Fruit fly (Drosophila melanogaster) whole organism, embryonic: ENCODE results near the gene chb.

Source experiments
- ATbp ChIP-seq: fragments of 200-800 bp; sonication (Bioruptor generic); optimal IDR thresholded peaks from 2 replicates; lab custom pipeline; 2017; ENCODE audit warnings: missing biosample characterization, mild to moderate bottlenecking, missing genetic modification characterization, missing genetic modification reagents
- Aef1 ChIP-seq: fragments of 200-800 bp; sonication (Bioruptor generic); IDR thresholded peaks from 3 replicates; pipeline ENCODE4 v1.3.6; 2022; ENCODE audit warnings: missing biosample characterization, missing genetic modification characterization
- Bteb2 ChIP-seq: fragments of 200-800 bp; sonication (Bioruptor generic); optimal IDR thresholded peaks from 2 replicates; lab custom pipeline; 2016; ENCODE audit warnings: missing biosample characterization, missing genetic modification characterization
- CG11504 ChIP-seq: fragments of 200-800 bp; sonication (Bioruptor generic); optimal IDR thresholded peaks from 3 replicates; lab custom pipeline; 2019; ENCODE audit warnings: missing biosample characterization, mild to moderate bottlenecking, missing genetic modification characterization, moderate library complexity
- CG13624 ChIP-seq: fragments of 200-800 bp; sonication (Bioruptor generic); optimal IDR thresholded peaks from 2 replicates; lab custom pipeline; 2016; ENCODE audit warnings: missing biosample characterization, missing genetic modification characterization
- CG30403 ChIP-seq: fragments of 200-800 bp; sonication (Bioruptor generic); optimal IDR thresholded peaks from 3 replicates; lab custom pipeline; 2016; ENCODE audit warnings: missing biosample characterization, missing genetic modification characterization
- CG30431 ChIP-seq: fragments of 200-800 bp; sonication (Bioruptor generic); optimal IDR thresholded peaks from 2 replicates; lab custom pipeline; 2017; ENCODE audit warnings: missing biosample characterization, missing genetic modification characterization
- CG31365 ChIP-seq: fragments of 200-800 bp; sonication (Bioruptor generic); optimal IDR thresholded peaks from 2 replicates; lab custom pipeline; 2018; ENCODE audit warnings: missing biosample characterization, mild to moderate bottlenecking, missing genetic modification characterization
- CG31388 ChIP-seq: fragments of 200-800 bp; sonication (Bioruptor generic); optimal IDR thresholded peaks from 2 replicates; lab custom pipeline; 2016; ENCODE audit warnings: missing biosample characterization, missing genetic modification characterization
- CG31441 ChIP-seq: fragments of 200-800 bp; sonication (Bioruptor generic); IDR thresholded peaks from 2 replicates; pipeline ENCODE4 v1.3.6; 2022; ENCODE audit warnings: missing biosample characterization, missing genetic modification characterization
- CG4730 ChIP-seq: fragments of 200-800 bp; sonication (Bioruptor generic); IDR thresholded peaks from 2 replicates; pipeline ENCODE4 v1.3.6; 2022; ENCODE audit warnings: missing biosample characterization, missing genetic modification characterization
- CG5180 ChIP-seq: fragments of 200-800 bp; sonication (Bioruptor generic); optimal IDR thresholded peaks from 3 replicates; lab custom pipeline; 2017; ENCODE audit warnings: missing biosample characterization, missing genetic modification characterization, mild to moderate bottlenecking, moderate library complexity, missing genetic modification reagents
- CG5245 ChIP-seq: fragments of 200-800 bp; sonication (Bioruptor generic); optimal IDR thresholded peaks from 3 replicates; lab custom pipeline; 2016; ENCODE audit warnings: missing biosample characterization, missing genetic modification characterization
- CG7271 ChIP-seq: fragments of 200-800 bp; sonication (Bioruptor generic); optimal IDR thresholded peaks from 2 replicates; lab custom pipeline; 2018; ENCODE audit warnings: missing biosample characterization, mild to moderate bottlenecking, missing genetic modification characterization, moderate library complexity
- CG8478 ChIP-seq: fragments of >200 bp; optimal IDR thresholded peaks from 2 replicates; lab custom pipeline; 2018
- CG8765 ChIP-seq: fragments of 200-800 bp; sonication (Bioruptor generic); IDR thresholded peaks from 2 replicates; pipeline ENCODE4 v1.3.6; 2022; ENCODE audit warnings: missing biosample characterization, missing genetic modification characterization
- Camta ChIP-seq: fragments of 200-800 bp; sonication (Bioruptor generic); optimal IDR thresholded peaks from 2 replicates; lab custom pipeline; 2016; ENCODE audit warnings: missing biosample characterization, missing genetic modification characterization
- CkIIα-i1 ChIP-seq: fragments of 200-800 bp; sonication (Bioruptor generic); IDR thresholded peaks from 2 replicates; pipeline ENCODE4 v1.3.6; 2022; ENCODE audit warnings: missing biosample characterization, missing genetic modification characterization
- D ChIP-seq, 2 experiments: fragments of 200-800 bp in 1 of 2; fragments of >200 bp in 1 of 2; sonication (Bioruptor generic) in 1 of 2; optimal IDR thresholded peaks; 2 replicates in 1 of 2; 3 replicates in 1 of 2; lab custom pipeline; 2017; ENCODE audit warnings: mild to moderate bottlenecking in 1 of 2, missing biosample characterization in 1 of 2, missing genetic modification characterization in 1 of 2, missing genetic modification reagents in 1 of 2
- Drgx ChIP-seq: fragments of 200-800 bp; sonication (Bioruptor generic); IDR thresholded peaks from 2 replicates; pipeline ENCODE4 v1.3.6; 2022; ENCODE audit warnings: missing biosample characterization, missing genetic modification characterization
- Eip74EF ChIP-seq, 2 experiments: fragments of 200-800 bp in 1 of 2; fragments of >200 bp in 1 of 2; sonication (Bioruptor generic) in 1 of 2; optimal IDR thresholded peaks; 2 replicates each; lab custom pipeline; 2017 to 2019; ENCODE audit warnings: missing biosample characterization in 2 of 2, missing genetic modification characterization in 2 of 2, mild to moderate bottlenecking in 1 of 2, moderate library complexity in 1 of 2
- Nf-YC ChIP-seq: fragments of 200-800 bp; optimal IDR thresholded peaks from 3 replicates; lab custom pipeline; 2019; ENCODE audit warnings: missing biosample characterization, mild to moderate bottlenecking, missing genetic modification characterization, moderate library complexity
- Oaz ChIP-seq: fragments of 200-800 bp; sonication (Bioruptor generic); IDR thresholded peaks from 2 replicates; pipeline ENCODE4 v1.3.6; 2022; ENCODE audit warnings: missing biosample characterization, missing genetic modification characterization
- Pdp1 ChIP-seq, 2 experiments: fragments of 200-800 bp; sonication (Bioruptor generic); optimal IDR thresholded peaks; 3 replicates each; lab custom pipeline; 2016; ENCODE audit warnings: missing biosample characterization in 2 of 2, missing genetic modification characterization in 2 of 2, mild to moderate bottlenecking in 1 of 2, moderate library complexity in 1 of 2
- Taf1 ChIP-seq: fragments of 200-800 bp; sonication (Bioruptor generic); IDR thresholded peaks from 2 replicates; pipeline ENCODE4 v1.3.6; 2022; ENCODE audit warnings: missing biosample characterization, missing genetic modification characterization
- ac ChIP-seq: fragments of 200-800 bp; sonication (Bioruptor generic); optimal IDR thresholded peaks from 3 replicates; lab custom pipeline; 2017; ENCODE audit warnings: missing biosample characterization, mild to moderate bottlenecking, missing genetic modification characterization
- al ChIP-seq: fragments of 200-800 bp; sonication (Bioruptor generic); IDR thresholded peaks from 2 replicates; pipeline ENCODE4 v1.3.6; 2022; ENCODE audit warnings: missing biosample characterization, missing genetic modification characterization
- amos ChIP-seq: fragments of 200-800 bp; sonication (Bioruptor generic); IDR thresholded peaks from 2 replicates; pipeline ENCODE4 v1.3.6; 2022; ENCODE audit warnings: missing biosample characterization, missing genetic modification characterization; ENCODE audit not compliant: partially characterized antibody
- cg ChIP-seq: fragments of 200-800 bp; sonication (Bioruptor generic); optimal IDR thresholded peaks from 3 replicates; lab custom pipeline; 2019; ENCODE audit warnings: missing biosample characterization, mild to moderate bottlenecking, missing genetic modification characterization, moderate library complexity
- croc ChIP-seq: fragments of 200-800 bp; sonication (Bioruptor generic); conservative IDR thresholded peaks from 3 replicates; pipeline ENCODE4 v1.3.6; 2022; ENCODE audit warnings: missing biosample characterization, missing genetic modification characterization
- crol ChIP-seq: fragments of 200-800 bp; sonication (Bioruptor generic); IDR thresholded peaks from 2 replicates; pipeline ENCODE4 v1.3.6; 2022; ENCODE audit warnings: missing biosample characterization, missing genetic modification characterization
- dmrt99B ChIP-seq: fragments of 200-800 bp; sonication (Bioruptor generic); optimal IDR thresholded peaks from 2 replicates; lab custom pipeline; 2018; ENCODE audit warnings: missing biosample characterization, mild to moderate bottlenecking, missing genetic modification characterization, moderate library complexity
- dysf ChIP-seq: fragments of 200-800 bp; sonication (Bioruptor generic); IDR thresholded peaks from 3 replicates; pipeline ENCODE4 v1.3.6; 2022; ENCODE audit warnings: missing biosample characterization, missing genetic modification characterization
- eyg ChIP-seq: fragments of 200-800 bp; sonication (Bioruptor generic); optimal IDR thresholded peaks from 3 replicates; lab custom pipeline; 2016; ENCODE audit warnings: missing biosample characterization, missing genetic modification characterization
- gem ChIP-seq: fragments of 200-800 bp; sonication (Bioruptor generic); optimal IDR thresholded peaks from 2 replicates; lab custom pipeline; 2019; ENCODE audit warnings: missing biosample characterization, mild to moderate bottlenecking, missing genetic modification characterization, moderate library complexity
- her ChIP-seq: fragments of 200-800 bp; sonication (Bioruptor generic); optimal IDR thresholded peaks from 2 replicates; lab custom pipeline; 2016; ENCODE audit warnings: missing biosample characterization, missing genetic modification characterization
- jigr1 ChIP-seq: fragments of 200-800 bp; sonication (Bioruptor generic); IDR thresholded peaks from 3 replicates; pipeline ENCODE4 v1.3.6; 2022; ENCODE audit warnings: missing biosample characterization, missing genetic modification characterization
- mld ChIP-seq: fragments of 200-800 bp; sonication (Bioruptor generic); IDR thresholded peaks from 3 replicates; pipeline ENCODE4 v1.3.6; 2022; ENCODE audit warnings: missing biosample characterization, missing genetic modification characterization; ENCODE audit not compliant: partially characterized antibody
- ro ChIP-seq: fragments of 200-800 bp; sonication (Bioruptor generic); IDR thresholded peaks from 2 replicates; pipeline ENCODE4 v1.3.6; 2022; ENCODE audit warnings: missing biosample characterization, missing genetic modification characterization
- row ChIP-seq: fragments of 200-800 bp; sonication (Bioruptor generic); IDR thresholded peaks from 3 replicates; pipeline ENCODE4 v1.3.6; 2022; ENCODE audit warnings: missing biosample characterization, missing genetic modification characterization
- sisA ChIP-seq: fragments of 200-800 bp; sonication (Bioruptor generic); IDR thresholded peaks from 2 replicates; pipeline ENCODE4 v1.3.6; 2022; ENCODE audit warnings: missing biosample characterization, missing genetic modification characterization
- slbo ChIP-seq: fragments of 200-800 bp; sonication (Bioruptor generic); IDR thresholded peaks from 2 replicates; pipeline ENCODE4 v1.3.6; 2022; ENCODE audit warnings: missing biosample characterization, missing genetic modification characterization
- so ChIP-seq: fragments of 200-800 bp; sonication (Bioruptor generic); IDR thresholded peaks from 3 replicates; pipeline ENCODE4 v1.3.6; 2022; ENCODE audit warnings: missing biosample characterization, missing genetic modification characterization
- stwl ChIP-seq: fragments of 200-800 bp; sonication (Bioruptor generic); optimal IDR thresholded peaks from 3 replicates; lab custom pipeline; 2018; ENCODE audit warnings: missing biosample characterization, mild to moderate bottlenecking, missing genetic modification characterization, moderate library complexity
- tap ChIP-seq: fragments of 200-800 bp; optimal IDR thresholded peaks from 3 replicates; lab custom pipeline; 2019; ENCODE audit warnings: missing biosample characterization, mild to moderate bottlenecking, missing genetic modification characterization, moderate library complexity
- tll ChIP-seq, 2 experiments: fragments of 200-800 bp in 1 of 2; fragments of >200 bp in 1 of 2; sonication (Bioruptor generic) in 1 of 2; optimal IDR thresholded peaks; 2 replicates each; lab custom pipeline; 2017 to 2019; ENCODE audit warnings: missing biosample characterization in 2 of 2, missing genetic modification characterization in 2 of 2, mild to moderate bottlenecking in 1 of 2, moderate library complexity in 1 of 2
- tx ChIP-seq: fragments of 200-800 bp; sonication (Bioruptor generic); optimal IDR thresholded peaks from 2 replicates; lab custom pipeline; 2016; ENCODE audit warnings: missing biosample characterization, missing genetic modification characterization
- zfh2 ChIP-seq: fragments of 200-800 bp; sonication (Bioruptor generic); optimal IDR thresholded peaks from 2 replicates; lab custom pipeline; 2016; ENCODE audit warnings: missing biosample characterization, missing genetic modification characterization

The chb gene

DNA sequence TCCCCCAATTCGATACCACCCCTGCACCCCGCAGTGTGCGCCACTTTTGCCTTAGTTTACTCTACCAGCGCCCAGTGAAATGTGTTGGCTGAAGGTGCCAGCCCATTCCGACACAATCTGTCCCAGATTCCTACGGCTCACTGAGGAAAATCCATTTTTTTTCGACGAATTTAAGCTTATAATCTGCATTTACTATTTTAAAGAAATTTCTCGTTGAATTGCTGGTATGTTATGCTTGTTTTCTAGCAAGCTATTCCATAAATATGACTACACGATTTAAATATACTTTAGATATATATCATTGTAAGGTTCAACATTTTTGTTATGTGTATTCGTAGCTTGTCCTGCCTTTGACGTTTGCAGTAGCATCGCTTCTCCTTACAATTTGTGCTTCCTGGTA is 50.6 kb downstream of the chb start (continued):
- TF ChIP-seq CkIIα-i1 (no peak), Aef1 (GFP tag; lab: Robert Waterston, UW) (no peak), CG31365 (tag; lab: Kevin White, UChicago) (no peak), her (no peak), dysf (GFP tag; lab: Robert Waterston, UW) (0 out of 3 replicates have a peak, but pooled peaks have one; percentile 27), CG8765 (GFP tag; lab: Robert Waterston, UW) (no peak), CG5245 (GFP tag; lab: Kevin White, UChicago) (no peak), tll (GFP tag; optimal IDR thresholded peaks at IDR 0.05; lab: Kevin White, UChicago) (no peak), amos (GFP tag; lab: Robert Waterston, UW) (no peak), row (GFP tag; lab: Robert Waterston, UW) (peak; percentile 17; the same call in 1 of the 3 replicates), eyg (no peak), croc (GFP tag; lab: Robert Waterston, UW) (no peak), CG7271 (tag; lab: Kevin White, UChicago) (no peak), CG31388 (GFP tag; lab: Kevin White, UChicago) (no peak), al (GFP tag; lab: Robert Waterston, UW) (no peak)

DNA sequence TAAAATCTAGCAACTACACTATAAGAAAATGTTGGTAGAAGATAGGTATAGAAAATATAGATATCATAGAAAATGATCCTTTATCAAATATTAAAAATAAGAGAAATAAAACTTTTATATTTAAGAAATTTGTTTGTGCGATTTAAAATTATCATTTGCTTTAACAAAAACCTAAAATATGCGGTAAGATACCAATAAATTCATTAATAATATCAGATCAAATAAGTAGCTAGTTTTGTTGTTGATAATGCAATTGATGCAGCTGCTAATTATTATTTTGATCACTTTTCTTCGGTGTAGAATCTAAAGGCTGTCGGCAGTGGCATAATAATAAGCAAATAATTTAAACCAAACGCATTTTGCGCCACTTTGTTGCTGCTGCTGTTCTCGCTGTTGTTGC is 51.6 kb downstream of the chb start:
- TF ChIP-seq gem (tag; lab: Kevin White, UChicago) (peak; percentile 38), slbo (no peak), Bteb2 (GFP tag; lab: Kevin White, UChicago) (no peak), CG30431 (GFP tag; lab: Kevin White, UChicago) (no peak), CG31441 (GFP tag; lab: Robert Waterston, UW) (peak; percentile 11; the same call in 1 of the 2 replicates), CG11504 (tag; lab: Kevin White, UChicago) (peak; percentile 32), CG5180 (GFP tag; lab: Kevin White, UChicago) (no peak), mld (GFP tag; lab: Robert Waterston, UW) (no peak), dmrt99B (tag; lab: Kevin White, UChicago) (peak; percentile 21), CG30403 (peak; percentile 15)

DNA sequence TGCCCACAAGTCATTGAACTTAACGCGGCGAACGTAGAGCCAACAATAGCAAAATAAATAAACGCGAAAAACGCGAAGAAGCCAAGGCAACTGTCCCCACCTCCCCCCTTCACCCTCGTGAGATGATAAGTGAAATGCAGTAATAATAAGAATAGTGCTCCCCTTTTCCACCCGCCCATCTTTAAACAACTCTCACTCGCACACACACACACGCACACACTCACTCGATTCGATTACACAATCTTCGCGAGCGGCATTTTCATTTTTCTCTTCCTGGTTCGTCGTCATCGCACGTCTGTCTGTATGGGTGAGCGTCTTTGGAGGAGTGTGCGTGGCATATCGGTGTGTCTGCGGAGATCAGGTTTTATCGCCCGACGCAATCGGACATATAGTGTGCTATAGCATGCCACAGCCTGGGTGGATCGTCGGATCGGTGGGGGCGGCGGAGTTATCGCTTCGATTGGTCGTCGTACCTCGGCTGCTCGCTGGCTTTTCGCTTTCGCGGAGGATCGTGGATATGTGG is 52.1 kb downstream of the chb start:
- TF ChIP-seq CG4730 (GFP tag; lab: Robert Waterston, UW) (no peak), Oaz (no peak), Nf-YC (tag; lab: Kevin White, UChicago) (no peak), Eip74EF (GFP tag; optimal IDR thresholded peaks at IDR 0.05; lab: Kevin White, UChicago) (peak in 1 of 2 experiments; percentile 87), jigr1 (GFP tag; lab: Robert Waterston, UW) (no peak), row (GFP tag; lab: Robert Waterston, UW) (0 out of 3 replicates have a peak, but pooled peaks have one; percentile 11), ATbp (GFP tag; lab: Kevin White, UChicago) (no peak), stwl (tag; lab: Kevin White, UChicago) (no peak), CG13624 (GFP tag; lab: Kevin White, UChicago) (no peak), crol (GFP tag; lab: Robert Waterston, UW) (peak; percentile 80), so (0 out of 3 replicates have a peak, but pooled peaks have one; percentile 16), Taf1 (GFP tag; lab: Robert Waterston, UW) (no peak), tx (GFP tag; lab: Kevin White, UChicago) (no peak), Drgx (peak; percentile 18; the same call in 1 of the 2 replicates), ac (GFP tag; lab: Kevin White, UChicago) (no peak), zfh2 (GFP tag; lab: Kevin White, UChicago) (no peak), CG8478 (lab: Kevin White, UChicago) (peak; percentile 60), D (optimal IDR thresholded peaks at IDR 0.05; lab: Kevin White, UChicago) (no peak), D (GFP tag; optimal IDR thresholded peaks at IDR 0.05; lab: Kevin White, UChicago) (no peak), sisA (GFP tag; lab: Robert Waterston, UW) (no peak), tap (tag; lab: Kevin White, UChicago) (no peak), Pdp1 (GFP tag; optimal IDR thresholded peaks at IDR 0.05; lab: Kevin White, UChicago) (peak in 1 of 2 experiments; percentile 95), ro (GFP tag; lab: Robert Waterston, UW) (no peak), cg (GFP tag; lab: Kevin White, UChicago) (peak; percentile 76), Camta (GFP tag; lab: Kevin White, UChicago) (no peak)
